Worm (Caenorhabditis elegans): Measurements from ENCODE around the gene hmt-1.

Gene hmt-1

ce11 chrIII:11066691-11067090 is 33.1 kb downstream of the hmt-1 start:
- TF ChIP-seq Y5F2A.4 (GFP tag; optimal IDR thresholded peaks at IDR 0.05), result peak; percentile 43
- peak; percentile 86 for TF ChIP-seq snpc-1.2 (GFP tag; IDR thresholded peaks at IDR 0.05)
- TF ChIP-seq zip-2 (tag; optimal IDR thresholded peaks at IDR 0.05), result peak; percentile 80
- no peak for TF ChIP-seq pqm-1 (tag; optimal IDR thresholded peaks at IDR 0.05)
- peak; percentile 74 for TF ChIP-seq gei-8 (GFP tag; optimal IDR thresholded peaks at IDR 0.05)
- TF ChIP-seq vab-7 (GFP tag; IDR thresholded peaks at IDR 0.05), result peak; percentile 91
- TF ChIP-seq F37D6.2 (tag; optimal IDR thresholded peaks at IDR 0.05), result peak; percentile 86
- peak; percentile 23 to 31 for TF ChIP-seq hif-1 (tag; optimal IDR thresholded peaks at IDR 0.05)
- peak; percentile 61 for TF ChIP-seq nhr-48 (tag; optimal IDR thresholded peaks at IDR 0.05)
- no peak for TF ChIP-seq nhr-111 (GFP tag; optimal IDR thresholded peaks at IDR 0.05)
- peak; percentile 71; the same call in 1 of the 2 replicates for TF ChIP-seq saeg-2 (GFP tag; IDR thresholded peaks at IDR 0.05)
- peak; percentile 96 for TF ChIP-seq hmg-1.1 (GFP tag; IDR thresholded peaks at IDR 0.05)
- no peak for TF ChIP-seq snpc-4 (tag; optimal IDR thresholded peaks at IDR 0.05)
- no peak for TF ChIP-seq T20F7.1 (GFP tag; optimal IDR thresholded peaks at IDR 0.05)
- TF ChIP-seq ztf-7 (tag; optimal IDR thresholded peaks at IDR 0.05), result peak; percentile 57
- peak; percentile 88 for TF ChIP-seq tra-1 (GFP tag; IDR thresholded peaks at IDR 0.05)
- no peak for TF ChIP-seq ceh-62 (tag; optimal IDR thresholded peaks at IDR 0.05)
- TF ChIP-seq daf-8 (GFP tag; IDR thresholded peaks at IDR 0.05), result no peak
- no peak for TF ChIP-seq zfp-2 (tag; optimal IDR thresholded peaks at IDR 0.05)
- peak; percentile 79 for TF ChIP-seq dve-1 (tag; optimal IDR thresholded peaks at IDR 0.05; ENCODE audit: insufficient read depth)
- TF ChIP-seq php-3 (GFP tag; IDR thresholded peaks at IDR 0.05), result peak; percentile 82
- TF ChIP-seq nhr-102 (tag; optimal IDR thresholded peaks at IDR 0.05), result peak; percentile 71
- peak; percentile 95 for TF ChIP-seq egl-43 (GFP tag; IDR thresholded peaks at IDR 0.05)
- TF ChIP-seq ZK546.5 (tag; optimal IDR thresholded peaks at IDR 0.05), result no peak
- TF ChIP-seq fkh-10 (GFP tag; optimal IDR thresholded peaks at IDR 0.05), result peak; percentile 74
- TF ChIP-seq mdt-29 (GFP tag; IDR thresholded peaks at IDR 0.05), result peak; percentile 82
- peak; percentile 56 for TF ChIP-seq ama-1 (optimal IDR thresholded peaks at IDR 0.05)
- peak; percentile 64 for TF ChIP-seq F26F4.8 (GFP tag; conservative IDR thresholded peaks at IDR 0.05)
- TF ChIP-seq attf-4 (tag; optimal IDR thresholded peaks at IDR 0.05), result no peak
- TF ChIP-seq mdl-1 (tag; optimal IDR thresholded peaks at IDR 0.05), result peak in 1 of 2 experiments; percentile 3
- peak; percentile 86 for TF ChIP-seq mep-1 (tag; optimal IDR thresholded peaks at IDR 0.05)
- TF ChIP-seq fos-1 (tag; optimal IDR thresholded peaks at IDR 0.05), result no peak
- peak; percentile 92 for TF ChIP-seq ctbp-1 (GFP tag; IDR thresholded peaks at IDR 0.05)
- TF ChIP-seq zag-1 (tag; optimal IDR thresholded peaks at IDR 0.05), result no peak
- TF ChIP-seq Y105C5A.15 (GFP tag; IDR thresholded peaks at IDR 0.05), result peak; percentile 88; the same call in 1 of the 2 replicates
- peak; percentile 62 for TF ChIP-seq spr-1 (tag; optimal IDR thresholded peaks at IDR 0.05)
- TF ChIP-seq spr-3 (GFP tag; optimal IDR thresholded peaks at IDR 0.05), result peak; percentile 82
- peak; percentile 42 to 87 for TF ChIP-seq lsy-2 (tag; optimal IDR thresholded peaks at IDR 0.05)
- TF ChIP-seq cey-2 (tag; optimal IDR thresholded peaks at IDR 0.05; ENCODE audit: borderline replicate concordance, insufficient read depth), result no peak
- peak; percentile 93 for TF ChIP-seq ceh-20 (GFP tag; IDR thresholded peaks at IDR 0.05)
- TF ChIP-seq lin-13 (GFP tag; optimal IDR thresholded peaks at IDR 0.05), result peak; percentile 49
- TF ChIP-seq mxl-3 (GFP tag; optimal IDR thresholded peaks at IDR 0.05), result peak; percentile 34
- TF ChIP-seq ceh-44 (GFP tag; IDR thresholded peaks at IDR 0.05), result peak; percentile 71; the same call in 1 of the 2 replicates
- TF ChIP-seq tag-97 (GFP tag; IDR thresholded peaks at IDR 0.05), result no peak
- TF ChIP-seq pha-4 (GFP tag; IDR thresholded peaks at IDR 0.05), result peak; percentile 95
- no peak for TF ChIP-seq pha-4 (tag; optimal IDR thresholded peaks at IDR 0.05)
- peak; percentile 63 for TF ChIP-seq nhr-25 (tag; optimal IDR thresholded peaks at IDR 0.05; ENCODE audit: borderline replicate concordance, insufficient read depth)
- no peak for TF ChIP-seq ces-1 (GFP tag; optimal IDR thresholded peaks at IDR 0.05)
- no peak; the same call in 1 of the 2 replicates for TF ChIP-seq Y48G9A.11 (GFP tag; IDR thresholded peaks at IDR 0.05)
- peak; percentile 69 to 91; a peak in 3 of 4 replicates for TF ChIP-seq madf-5 (GFP tag; IDR thresholded peaks at IDR 0.05)
- TF ChIP-seq jun-1 (tag; optimal IDR thresholded peaks at IDR 0.05), result no peak

Measured in whole organism, L4 larva.